Fruit fly (Drosophila melanogaster) whole organism, embryonic: Measurements from ENCODE around the gene GXIVsPLA2.

Experiments
- Awh ChIP-seq: fragments of 200-800 bp; sonication (Bioruptor generic); IDR thresholded peaks from 2 replicates; pipeline ENCODE4, ENCODE4 v1.3.6; 2022; ENCODE audit warnings: missing biosample characterization, missing genetic modification characterization
- BtbVII ChIP-seq: fragments of 200-800 bp; sonication (Bioruptor generic); optimal IDR thresholded peaks from 3 replicates; lab custom pipeline; 2017; ENCODE audit warnings: missing biosample characterization, mild to moderate bottlenecking, missing genetic modification characterization
- CG1024 ChIP-seq: fragments of 200-800 bp; sonication (Bioruptor generic); IDR thresholded peaks from 2 replicates; pipeline ENCODE4 v1.3.6; 2022; ENCODE audit warnings: missing biosample characterization, missing genetic modification characterization
- CG10462 ChIP-seq: fragments of 200-800 bp; sonication (Bioruptor generic); optimal IDR thresholded peaks from 2 replicates; lab custom pipeline; 2016; ENCODE audit warnings: missing biosample characterization, missing genetic modification characterization
- CG10979 ChIP-seq: fragments of 200-800 bp; sonication (Bioruptor generic); optimal IDR thresholded peaks from 2 replicates; lab custom pipeline; 2018; ENCODE audit warnings: missing biosample characterization, mild to moderate bottlenecking, missing genetic modification characterization, moderate library complexity
- CG12071 ChIP-seq: fragments of 200-800 bp; sonication (Bioruptor generic); optimal IDR thresholded peaks from 3 replicates; lab custom pipeline; 2018; ENCODE audit warnings: missing biosample characterization, mild to moderate bottlenecking, missing genetic modification characterization
- CG12299 ChIP-seq: fragments of 200-800 bp; sonication (Bioruptor generic); optimal IDR thresholded peaks from 2 replicates; lab custom pipeline; 2018; ENCODE audit warnings: missing biosample characterization, mild to moderate bottlenecking, missing genetic modification characterization
- CG15073 ChIP-seq: fragments of 200-800 bp; sonication (Bioruptor generic); optimal IDR thresholded peaks from 2 replicates; lab custom pipeline; 2016; ENCODE audit warnings: missing biosample characterization, missing genetic modification characterization
- CG15514 ChIP-seq: fragments of 200-800 bp; sonication (Bioruptor generic); optimal IDR thresholded peaks from 3 replicates; lab custom pipeline; 2017; ENCODE audit warnings: missing biosample characterization, missing genetic modification characterization, mild to moderate bottlenecking, moderate library complexity, missing genetic modification reagents
- CG16813 ChIP-seq: fragments of 200-800 bp; sonication (Bioruptor generic); IDR thresholded peaks from 3 replicates; pipeline ENCODE4 v1.3.6; 2022; ENCODE audit warnings: missing biosample characterization, missing genetic modification characterization; ENCODE audit not compliant: partially characterized antibody
- CG17568 ChIP-seq: fragments of 200-800 bp; sonication (Bioruptor generic); optimal IDR thresholded peaks from 2 replicates; lab custom pipeline; 2018; ENCODE audit warnings: missing biosample characterization, mild to moderate bottlenecking, missing genetic modification characterization, moderate library complexity
- CG17612 ChIP-seq: fragments of 200-800 bp; sonication (Bioruptor generic); IDR thresholded peaks from 2 replicates; pipeline ENCODE4 v1.3.6; 2022; ENCODE audit warnings: missing biosample characterization, missing genetic modification characterization
- CG1832 ChIP-seq: fragments of 200-800 bp; sonication (Bioruptor generic); optimal IDR thresholded peaks from 2 replicates; lab custom pipeline; 2017; ENCODE audit warnings: missing biosample characterization, mild to moderate bottlenecking, missing genetic modification characterization, inconsistent platforms
- CG2199 ChIP-seq: fragments of 200-800 bp; sonication (Bioruptor generic); IDR thresholded peaks from 3 replicates; pipeline ENCODE4 v1.3.6; 2022; ENCODE audit warnings: missing biosample characterization, missing genetic modification characterization
- CG2202 ChIP-seq: fragments of 200-800 bp; sonication (Bioruptor generic); optimal IDR thresholded peaks from 2 replicates; lab custom pipeline; 2018; ENCODE audit warnings: missing biosample characterization, mild to moderate bottlenecking, missing genetic modification characterization
- CG33557 ChIP-seq: fragments of 200-800 bp; sonication (Bioruptor generic); optimal IDR thresholded peaks from 2 replicates; lab custom pipeline; 2019; ENCODE audit warnings: missing biosample characterization, mild to moderate bottlenecking, missing genetic modification characterization, moderate library complexity
- CG34376 ChIP-seq: fragments of 200-800 bp; sonication (Bioruptor generic); optimal IDR thresholded peaks from 2 replicates; lab custom pipeline; 2018; ENCODE audit warnings: missing biosample characterization, mild to moderate bottlenecking, missing genetic modification characterization
- CG42726 ChIP-seq: fragments of 200-800 bp; sonication (Bioruptor generic); IDR thresholded peaks from 2 replicates; pipeline ENCODE4 v1.3.6; 2022; ENCODE audit warnings: missing biosample characterization, missing genetic modification characterization; ENCODE audit not compliant: partially characterized antibody
- CG4328 ChIP-seq: fragments of 200-800 bp; sonication (Bioruptor generic); optimal IDR thresholded peaks from 3 replicates; lab custom pipeline; 2017; ENCODE audit warnings: missing biosample characterization, missing genetic modification reagents, missing genetic modification characterization
- CG4360 ChIP-seq: fragments of 200-800 bp; sonication (Bioruptor generic); IDR thresholded peaks from 2 replicates; pipeline ENCODE4 v1.3.6; 2022; ENCODE audit warnings: missing biosample characterization, missing genetic modification characterization
- CG7928 ChIP-seq: fragments of 200-800 bp; sonication (Bioruptor generic); optimal IDR thresholded peaks from 2 replicates; lab custom pipeline; 2017; ENCODE audit warnings: missing biosample characterization, mild to moderate bottlenecking, missing genetic modification characterization
- CG7987 ChIP-seq: fragments of 200-800 bp; sonication (Bioruptor generic); optimal IDR thresholded peaks from 2 replicates; lab custom pipeline; 2018; ENCODE audit warnings: missing biosample characterization, mild to moderate bottlenecking, missing genetic modification characterization, moderate library complexity
- CG8924 ChIP-seq: fragments of 200-800 bp; optimal IDR thresholded peaks from 3 replicates; lab custom pipeline; 2019; ENCODE audit warnings: missing biosample characterization, mild to moderate bottlenecking, missing genetic modification characterization, moderate library complexity
- CG9609 ChIP-seq: fragments of 200-800 bp; sonication (Bioruptor generic); optimal IDR thresholded peaks from 3 replicates; lab custom pipeline; 2016; ENCODE audit warnings: missing biosample characterization, missing genetic modification characterization
- CTCF ChIP-seq: fragments of 200-800 bp; sonication (Bioruptor generic); optimal IDR thresholded peaks from 2 replicates; lab custom pipeline; 2017; ENCODE audit warnings: missing biosample characterization, mild to moderate bottlenecking, missing genetic modification characterization, moderate library complexity
- D19B ChIP-seq: fragments of 200-800 bp; sonication (Bioruptor generic); optimal IDR thresholded peaks from 2 replicates; lab custom pipeline; 2017; ENCODE audit warnings: missing biosample characterization, mild to moderate bottlenecking, missing genetic modification characterization
- HmgD ChIP-seq: fragments of 200-800 bp; sonication (Bioruptor generic); optimal IDR thresholded peaks from 3 replicates; lab custom pipeline; 2016; ENCODE audit warnings: missing biosample characterization, missing genetic modification characterization
- Kr ChIP-seq: fragments of 200-800 bp; sonication (Bioruptor generic); optimal IDR thresholded peaks from 2 replicates; lab custom pipeline; 2017; ENCODE audit warnings: missing biosample characterization, mild to moderate bottlenecking, missing genetic modification characterization
- Lpt ChIP-seq: fragments of >200 bp; optimal IDR thresholded peaks from 2 replicates; lab custom pipeline; 2018; ENCODE audit warnings: missing biosample characterization, missing genetic modification characterization
- Mes4 ChIP-seq: fragments of 200-800 bp; sonication (Bioruptor generic); optimal IDR thresholded peaks from 2 replicates; lab custom pipeline; 2016; ENCODE audit warnings: missing biosample characterization, missing genetic modification characterization
- Mrtf ChIP-seq: fragments of 200-800 bp; sonication (Bioruptor generic); IDR thresholded peaks from 3 replicates; pipeline ENCODE4 v1.3.6; 2022; ENCODE audit warnings: missing biosample characterization, missing genetic modification characterization
- PHDP ChIP-seq: fragments of 200-800 bp; sonication (Bioruptor generic); optimal IDR thresholded peaks from 3 replicates; lab custom pipeline; 2018; ENCODE audit warnings: missing biosample characterization, mild to moderate bottlenecking, missing genetic modification characterization, moderate library complexity
- Ravus ChIP-seq: fragments of 200-800 bp; sonication (Bioruptor generic); IDR thresholded peaks from 2 replicates; pipeline ENCODE4 v1.3.6; 2022; ENCODE audit warnings: missing biosample characterization, missing genetic modification characterization
- bowl ChIP-seq: fragments of 200-800 bp; sonication (Bioruptor generic); IDR thresholded peaks from 2 replicates; pipeline ENCODE4 v1.3.6; 2022; ENCODE audit warnings: missing biosample characterization, missing genetic modification characterization
- corto ChIP-seq: fragments of 200-800 bp; sonication (Bioruptor generic); optimal IDR thresholded peaks from 2 replicates; lab custom pipeline; 2016; ENCODE audit warnings: missing biosample characterization, mild to moderate bottlenecking, missing genetic modification characterization, moderate library complexity
- emc ChIP-seq: fragments of 200-800 bp; sonication (Bioruptor generic); optimal IDR thresholded peaks from 2 replicates; lab custom pipeline; 2016; ENCODE audit warnings: missing biosample characterization, missing genetic modification characterization
- esg ChIP-seq: fragments of 200-800 bp; sonication (Bioruptor generic); conservative IDR thresholded peaks from 2 replicates; pipeline ENCODE4 v1.3.6; 2022; ENCODE audit warnings: missing biosample characterization, missing genetic modification characterization
- fru ChIP-seq: fragments of >200 bp; optimal IDR thresholded peaks from 2 replicates; lab custom pipeline; 2017
- gfzf ChIP-seq: fragments of 200-800 bp; sonication (Bioruptor generic); optimal IDR thresholded peaks from 2 replicates; lab custom pipeline; 2016; ENCODE audit warnings: missing biosample characterization, mild to moderate bottlenecking, missing genetic modification characterization, moderate library complexity
- gsb ChIP-seq: fragments of 200-800 bp; sonication (Bioruptor generic); IDR thresholded peaks from 2 replicates; pipeline ENCODE4 v1.3.6; 2022; ENCODE audit warnings: missing biosample characterization, missing genetic modification characterization
- hb ChIP-seq: fragments of 200-800 bp; sonication (Bioruptor generic); IDR thresholded peaks from 3 replicates; pipeline ENCODE4 v1.3.6; 2022; ENCODE audit warnings: missing biosample characterization, missing genetic modification characterization; ENCODE audit not compliant: partially characterized antibody
- kah ChIP-seq: fragments of 200-800 bp; sonication (Bioruptor generic); optimal IDR thresholded peaks from 2 replicates; lab custom pipeline; 2018; ENCODE audit warnings: missing biosample characterization, mild to moderate bottlenecking, missing genetic modification characterization
- nom ChIP-seq: fragments of 200-800 bp; sonication (Bioruptor generic); optimal IDR thresholded peaks from 2 replicates; lab custom pipeline; 2017; ENCODE audit warnings: missing biosample characterization, missing genetic modification characterization, mild to moderate bottlenecking, moderate library complexity, missing genetic modification reagents
- sc ChIP-seq, 3 experiments: fragments of >200 bp in 2 of 3; fragments of 200-800 bp in 1 of 3; sonication (Bioruptor generic) in 1 of 3; optimal IDR thresholded peaks; 2 replicates in 2 of 3; 3 replicates in 1 of 3; lab custom pipeline; 2017; ENCODE audit warnings: mild to moderate bottlenecking in 1 of 3, missing biosample characterization in 1 of 3, missing genetic modification characterization in 1 of 3, missing genetic modification reagents in 1 of 3
- seq ChIP-seq: fragments of 200-800 bp; sonication (Bioruptor generic); IDR thresholded peaks from 2 replicates; pipeline ENCODE4 v1.3.6; 2022; ENCODE audit warnings: missing biosample characterization, missing genetic modification characterization
- ssp ChIP-seq: fragments of 200-800 bp; sonication (Bioruptor generic); IDR thresholded peaks from 2 replicates; pipeline ENCODE4 v1.3.6; 2022; ENCODE audit warnings: missing biosample characterization, missing genetic modification characterization
- stwl ChIP-seq: fragments of 200-800 bp; sonication (Bioruptor generic); optimal IDR thresholded peaks from 3 replicates; lab custom pipeline; 2018; ENCODE audit warnings: missing biosample characterization, mild to moderate bottlenecking, missing genetic modification characterization, moderate library complexity
- tup ChIP-seq: fragments of 200-800 bp; sonication (Bioruptor generic); optimal IDR thresholded peaks from 2 replicates; lab custom pipeline; 2016; ENCODE audit warnings: missing biosample characterization, mild to moderate bottlenecking, missing genetic modification characterization, moderate library complexity
- tx ChIP-seq: fragments of 200-800 bp; sonication (Bioruptor generic); optimal IDR thresholded peaks from 2 replicates; lab custom pipeline; 2016; ENCODE audit warnings: missing biosample characterization, missing genetic modification characterization
- unc-4 ChIP-seq: fragments of 200-800 bp; sonication (Bioruptor generic); IDR thresholded peaks from 2 replicates; pipeline ENCODE4 v1.3.6; 2022; ENCODE audit warnings: missing biosample characterization, missing genetic modification characterization; ENCODE audit not compliant: partially characterized antibody
- vnd ChIP-seq: fragments of 200-800 bp; sonication (Bioruptor generic); IDR thresholded peaks from 3 replicates; pipeline ENCODE4 v1.3.6; 2022; ENCODE audit warnings: missing biosample characterization, missing genetic modification characterization; ENCODE audit not compliant: partially characterized antibody
- yki ChIP-seq: fragments of >200 bp; optimal IDR thresholded peaks from 3 replicates; lab custom pipeline; 2018

Gene GXIVsPLA2

dm6 chr3L:15977565-15977964 lies 22.7 kb downstream of the GXIVsPLA2 start (continued):
- TF ChIP-seq CG17568 (GFP tag; lab: Kevin White, UChicago), result no peak
- no peak for TF ChIP-seq CG2202 (tag; lab: Kevin White, UChicago)
- TF ChIP-seq vnd (GFP tag; lab: Robert Waterston, UW), result no peak
- TF ChIP-seq CG33557 (GFP tag; lab: Kevin White, UChicago), result no peak
- no peak for TF ChIP-seq Kr (GFP tag; lab: Kevin White, UChicago)
- peak; percentile 50 for TF ChIP-seq esg (GFP tag; lab: Robert Waterston, UW)
- TF ChIP-seq CG2199 (GFP tag; lab: Robert Waterston, UW), result no peak
- no peak for TF ChIP-seq CTCF (GFP tag; lab: Kevin White, UChicago)
- peak; percentile 76 for TF ChIP-seq Awh (GFP tag; lab: Robert Waterston, UW)
- no peak for TF ChIP-seq nom (GFP tag; lab: Kevin White, UChicago)
- no peak for TF ChIP-seq CG9609 (GFP tag; lab: Kevin White, UChicago)
- TF ChIP-seq CG12299 (tag; lab: Kevin White, UChicago), result no peak
- TF ChIP-seq CG4360 (GFP tag; lab: Robert Waterston, UW), result no peak
- no peak for TF ChIP-seq bowl (GFP tag; lab: Robert Waterston, UW)
- no peak for TF ChIP-seq CG34376
- TF ChIP-seq CG42726 (GFP tag; lab: Robert Waterston, UW), result no peak
- peak; percentile 71 for TF ChIP-seq gsb (GFP tag; lab: Robert Waterston, UW)
- no peak for TF ChIP-seq CG7987 (GFP tag; lab: Kevin White, UChicago)
- no peak for TF ChIP-seq Mrtf (GFP tag; lab: Robert Waterston, UW)
- no peak for TF ChIP-seq gfzf (GFP tag; lab: Kevin White, UChicago)
- TF ChIP-seq unc-4, result no peak
- no peak for TF ChIP-seq CG7928 (GFP tag; lab: Kevin White, UChicago)
- TF ChIP-seq CG15073 (GFP tag; lab: Kevin White, UChicago), result no peak
- TF ChIP-seq CG1024, result no peak
- no peak for TF ChIP-seq hb
- TF ChIP-seq D19B (GFP tag; lab: Kevin White, UChicago), result no peak
- TF ChIP-seq ssp (GFP tag; lab: Robert Waterston, UW), result peak; percentile 27; the same call in 1 of the 2 replicates
- TF ChIP-seq yki (lab: Kevin White, UChicago), result no peak
- no peak for TF ChIP-seq CG4328
- peak; percentile 31 for TF ChIP-seq BtbVII (GFP tag; lab: Kevin White, UChicago)
- TF ChIP-seq PHDP (tag; lab: Kevin White, UChicago), result peak; percentile 53
- no peak for TF ChIP-seq CG10462 (GFP tag; lab: Kevin White, UChicago)
- TF ChIP-seq corto, result no peak
- peak; percentile 46; the same call in 1 of the 2 replicates for TF ChIP-seq CG17612 (GFP tag; lab: Robert Waterston, UW)
- TF ChIP-seq Mes4 (GFP tag; lab: Kevin White, UChicago), result no peak
- no peak for TF ChIP-seq Lpt (GFP tag; lab: Kevin White, UChicago)
- TF ChIP-seq CG12071 (GFP tag; lab: Kevin White, UChicago), result no peak
- no peak for TF ChIP-seq CG1832 (GFP tag; lab: Kevin White, UChicago)
- peak; percentile 41 for TF ChIP-seq CG8924 (tag; lab: Kevin White, UChicago)
- no peak for TF ChIP-seq sc (optimal IDR thresholded peaks at IDR 0.05; lab: Kevin White, UChicago)
- no peak for TF ChIP-seq sc (GFP tag; optimal IDR thresholded peaks at IDR 0.05; lab: Kevin White, UChicago)
- TF ChIP-seq CG16813, result no peak
- TF ChIP-seq CG10979 (tag; lab: Kevin White, UChicago), result peak; percentile 44
- TF ChIP-seq tx (GFP tag; lab: Kevin White, UChicago), result no peak
- no peak for TF ChIP-seq kah (GFP tag; lab: Kevin White, UChicago)
- TF ChIP-seq seq (GFP tag; lab: Robert Waterston, UW), result no peak
- no peak for TF ChIP-seq fru
- TF ChIP-seq stwl (tag; lab: Kevin White, UChicago), result no peak
- no peak for TF ChIP-seq Ravus (GFP tag; lab: Robert Waterston, UW)
- no peak for TF ChIP-seq tup (GFP tag; lab: Kevin White, UChicago)
- no peak for TF ChIP-seq emc (GFP tag; lab: Kevin White, UChicago)
- TF ChIP-seq CG15514 (GFP tag; lab: Kevin White, UChicago), result peak; percentile 51
- TF ChIP-seq HmgD (GFP tag; lab: Kevin White, UChicago), result no peak
